Fruit fly (Drosophila melanogaster): ENCODE results near the gene Coprox.
A peak's percentile ranks its signal among the peaks of the same experiment; 100 is the strongest.

The Coprox gene

dm6 chr2L:6939698-6940097 lies 24.5 kb upstream of the Coprox start:
- TF ChIP-seq Sin3A (optimal IDR thresholded peaks at IDR 0.05) (no peak), insv (optimal IDR thresholded peaks at IDR 0.05) (no peak), Myc (optimal IDR thresholded peaks at IDR 0.05) (no peak), psq (optimal IDR thresholded peaks at IDR 0.05) (no peak)

- TF ChIP-seq psq (optimal IDR thresholded peaks at IDR 0.05) (no peak), insv (optimal IDR thresholded peaks at IDR 0.05) (no peak), Myc (optimal IDR thresholded peaks at IDR 0.05) (no peak), ttk (optimal IDR thresholded peaks at IDR 0.05) (no peak), Sin3A (optimal IDR thresholded peaks at IDR 0.05) (no peak), h (optimal IDR thresholded peaks at IDR 0.05) (no peak)
Measured at dm6 chr2L:6941731-6942130, 22.5 kb upstream of the Coprox start.

DNA sequence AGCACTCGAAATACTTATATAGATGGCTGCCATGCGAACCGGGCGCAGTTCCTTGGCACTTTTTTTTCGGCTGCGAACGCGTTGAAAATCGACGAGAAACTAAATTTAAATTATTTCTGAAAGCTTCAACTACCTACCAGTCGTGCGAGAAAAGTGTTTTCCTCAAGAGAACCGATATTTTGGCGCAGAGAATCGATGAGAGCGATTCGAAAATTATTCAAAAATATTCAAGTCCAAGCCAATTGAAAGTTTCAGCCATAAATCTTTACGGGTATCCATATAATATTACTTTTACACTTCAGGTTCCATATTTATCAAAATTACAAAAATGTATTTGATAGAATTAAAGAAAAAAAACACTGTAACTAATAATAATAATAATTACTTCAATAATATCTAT lies 21.5 kb upstream of the Coprox start, which contains the start of gene CG18304:
TSS of gene CG18304 (minus strand) at position 101 of the 400 bp plus-strand sequence.
- TF ChIP-seq Sin3A (optimal IDR thresholded peaks at IDR 0.05) (no peak), insv (optimal IDR thresholded peaks at IDR 0.05) (no peak), h (optimal IDR thresholded peaks at IDR 0.05) (no peak), Myc (optimal IDR thresholded peaks at IDR 0.05) (no peak), ttk (optimal IDR thresholded peaks at IDR 0.05) (no peak), psq (optimal IDR thresholded peaks at IDR 0.05) (no peak)

DNA sequence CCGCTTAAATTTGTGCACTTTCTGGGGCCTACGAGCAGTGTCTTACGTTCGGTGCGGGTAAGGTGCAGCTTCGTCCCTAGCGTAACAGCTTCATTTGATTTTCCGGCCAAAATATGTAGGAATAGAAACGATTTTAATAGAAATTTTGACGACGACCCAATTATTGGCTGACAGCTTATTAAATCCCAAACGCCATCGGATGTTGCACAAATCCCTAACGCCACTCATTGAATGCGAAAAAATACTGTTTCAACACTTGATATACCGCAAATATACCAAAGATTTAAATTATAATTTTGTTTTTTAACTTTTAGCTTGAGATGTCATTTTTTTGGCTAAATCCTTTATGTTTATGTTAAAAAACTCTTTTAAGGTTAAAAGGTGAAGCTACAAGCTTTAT lies 19.1 kb upstream of the Coprox start, which contains the start of gene Fgop2:
TSS of gene Fgop2 (minus strand) at position 202 of the 400 bp plus-strand sequence.
- TF ChIP-seq Myc (optimal IDR thresholded peaks at IDR 0.05), result no peak
- TF ChIP-seq ttk (optimal IDR thresholded peaks at IDR 0.05), result no peak
- no peak for TF ChIP-seq psq (optimal IDR thresholded peaks at IDR 0.05)
- no peak for TF ChIP-seq Sin3A (optimal IDR thresholded peaks at IDR 0.05)
- no peak for TF ChIP-seq h (optimal IDR thresholded peaks at IDR 0.05)
- no peak for TF ChIP-seq insv (optimal IDR thresholded peaks at IDR 0.05)

dm6 chr2L:6948540-6948942 lies 15.7 kb upstream of the Coprox start, which contains the start of gene ihog:
ihog (minus strand) TSS chr2L:6948808.
- no peak for TF ChIP-seq Myc (optimal IDR thresholded peaks at IDR 0.05)
- no peak for TF ChIP-seq Sin3A (optimal IDR thresholded peaks at IDR 0.05)
- no peak for TF ChIP-seq psq (optimal IDR thresholded peaks at IDR 0.05)
- TF ChIP-seq ttk (optimal IDR thresholded peaks at IDR 0.05), result no peak
- TF ChIP-seq h (optimal IDR thresholded peaks at IDR 0.05), result no peak

- TF ChIP-seq h (optimal IDR thresholded peaks at IDR 0.05), result no peak
- no peak for TF ChIP-seq psq (optimal IDR thresholded peaks at IDR 0.05)
- no peak for TF ChIP-seq Sin3A (optimal IDR thresholded peaks at IDR 0.05)
- TF ChIP-seq insv (optimal IDR thresholded peaks at IDR 0.05), result no peak
- TF ChIP-seq Myc (optimal IDR thresholded peaks at IDR 0.05), result no peak
- TF ChIP-seq ttk (optimal IDR thresholded peaks at IDR 0.05), result no peak
Measured at dm6 chr2L:6950096-6950495, 14.1 kb upstream of the Coprox start, which contains the start of the genes Gas41 and SA1. Gas41 (minus strand) TSS chr2L:6950207. SA1 (plus strand) TSS chr2L:6950421.

dm6 chr2L:6956725-6957124 lies 7.5 kb upstream of the Coprox start, which contains the start of the genes CG13775 and CG3430:
CG13775 (minus strand) TSS chr2L:6956950.
CG3430 (plus strand) TSS chr2L:6957008.
- TF ChIP-seq Myc (optimal IDR thresholded peaks at IDR 0.05) (no peak), insv (optimal IDR thresholded peaks at IDR 0.05) (no peak), ttk (optimal IDR thresholded peaks at IDR 0.05) (no peak), psq (optimal IDR thresholded peaks at IDR 0.05) (no peak), Sin3A (optimal IDR thresholded peaks at IDR 0.05) (no peak), h (optimal IDR thresholded peaks at IDR 0.05) (no peak)

DNA sequence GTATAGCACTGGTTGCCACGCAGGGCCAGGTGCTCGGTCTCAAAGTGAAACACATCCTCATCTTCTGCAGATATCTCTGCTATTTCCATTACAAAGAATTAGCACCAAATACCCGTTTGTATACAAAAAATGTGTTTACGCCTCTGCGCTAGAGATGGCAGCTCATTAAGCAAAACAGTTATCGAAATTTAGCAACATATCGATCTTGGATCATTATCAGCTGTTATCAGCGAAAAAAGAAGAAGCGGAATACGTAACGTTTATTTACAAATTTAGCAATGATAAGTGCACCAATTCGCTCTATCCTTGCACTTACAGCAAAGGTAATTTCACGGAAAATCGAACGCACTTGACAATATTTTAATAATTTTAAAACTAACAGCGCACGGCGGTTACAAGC lies 4.1 kb upstream of the Coprox start, which contains the start of the genes Atac1 and Hmgcl:
TSS of gene Atac1 (minus strand) at position 164 of the 400 bp plus-strand sequence.
TSS of gene Hmgcl (plus strand) at position 213 of the 400 bp plus-strand sequence.
- TF ChIP-seq ttk (optimal IDR thresholded peaks at IDR 0.05), result no peak
- no peak for TF ChIP-seq psq (optimal IDR thresholded peaks at IDR 0.05)
- TF ChIP-seq Myc (optimal IDR thresholded peaks at IDR 0.05), result no peak
- TF ChIP-seq insv (optimal IDR thresholded peaks at IDR 0.05), result no peak
- no peak for TF ChIP-seq h (optimal IDR thresholded peaks at IDR 0.05)
- no peak for TF ChIP-seq Sin3A (optimal IDR thresholded peaks at IDR 0.05)

DNA sequence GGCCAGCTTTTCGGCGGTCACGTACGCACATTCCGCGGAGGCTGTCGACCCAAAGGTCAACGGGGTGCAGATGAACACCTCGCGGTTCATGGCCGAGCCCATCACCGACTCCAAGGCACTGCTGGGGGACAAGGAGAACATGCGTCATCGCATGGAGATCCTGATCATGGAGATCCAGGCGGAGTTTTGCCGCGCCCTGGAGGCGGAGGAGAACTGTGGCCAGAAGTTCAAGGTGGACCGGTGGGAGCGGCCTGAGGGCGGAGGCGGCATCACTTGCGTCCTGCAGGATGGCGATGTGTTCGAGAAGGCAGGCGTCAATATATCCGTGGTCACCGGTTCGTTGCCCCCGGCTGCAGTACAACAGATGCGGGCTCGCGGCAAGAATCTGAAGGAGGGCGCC lies 411 bp downstream of the Coprox start:
- TF ChIP-seq Myc (optimal IDR thresholded peaks at IDR 0.05) (no peak), ttk (optimal IDR thresholded peaks at IDR 0.05) (peak; percentile 17)

dm6 chr2L:6966309-6966708 lies 2.1 kb downstream of the Coprox start:
- TF ChIP-seq Myc (optimal IDR thresholded peaks at IDR 0.05), result no peak
- TF ChIP-seq psq (optimal IDR thresholded peaks at IDR 0.05), result no peak
- no peak for TF ChIP-seq Sin3A (optimal IDR thresholded peaks at IDR 0.05)
- TF ChIP-seq insv (optimal IDR thresholded peaks at IDR 0.05), result no peak
- TF ChIP-seq h (optimal IDR thresholded peaks at IDR 0.05), result no peak
- no peak for TF ChIP-seq ttk (optimal IDR thresholded peaks at IDR 0.05)

DNA sequence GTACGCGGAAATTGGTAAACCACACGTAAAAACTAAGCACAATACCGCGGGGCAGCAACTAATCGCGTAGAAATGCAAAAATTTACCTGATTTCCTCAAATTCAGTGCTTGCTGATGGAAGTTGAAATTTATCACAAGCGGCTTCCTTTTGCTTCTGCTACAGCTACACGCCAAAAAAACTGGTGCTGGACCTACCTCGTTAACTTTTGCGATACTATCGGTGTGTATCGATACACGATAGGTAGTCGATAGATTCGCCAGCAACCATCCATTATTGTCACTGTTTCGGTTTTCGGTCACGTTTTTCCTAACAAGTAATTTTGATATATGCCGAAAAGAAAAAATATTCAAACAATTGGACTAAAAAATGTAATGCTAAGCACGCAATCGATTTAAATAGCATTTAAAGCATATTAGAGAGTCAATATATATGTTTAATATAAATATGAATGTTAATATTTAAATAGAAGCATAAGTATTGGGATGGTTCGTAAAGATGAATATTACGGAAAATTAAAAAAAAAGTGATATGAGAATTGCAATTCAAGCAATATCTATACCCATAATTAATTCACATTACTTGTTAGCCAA lies 3.3 kb downstream of the Coprox start, which contains the start of gene Sumo:
TSS of gene Sumo (minus strand) at position 223 of the 591 bp plus-strand sequence.
- TF ChIP-seq h (optimal IDR thresholded peaks at IDR 0.05), result no peak
- no peak for TF ChIP-seq ttk (optimal IDR thresholded peaks at IDR 0.05)
- TF ChIP-seq insv (optimal IDR thresholded peaks at IDR 0.05), result no peak
- no peak for TF ChIP-seq psq (optimal IDR thresholded peaks at IDR 0.05)
- no peak for TF ChIP-seq Sin3A (optimal IDR thresholded peaks at IDR 0.05)
- no peak for TF ChIP-seq Myc (optimal IDR thresholded peaks at IDR 0.05)

dm6 chr2L:6968013-6968517 lies 3.8 kb downstream of the Coprox start:
- TF ChIP-seq Myc (optimal IDR thresholded peaks at IDR 0.05) (no peak), psq (optimal IDR thresholded peaks at IDR 0.05) (no peak), Sin3A (optimal IDR thresholded peaks at IDR 0.05) (no peak), insv (optimal IDR thresholded peaks at IDR 0.05) (no peak), ttk (optimal IDR thresholded peaks at IDR 0.05) (no peak), h (optimal IDR thresholded peaks at IDR 0.05) (no peak)
